Fruit fly (Drosophila melanogaster) whole organism, embryonic: ENCODE measurements around the gene CG43059.
A peak's percentile ranks its signal among the peaks of the same experiment; 100 is the strongest.

Source experiments
- CG11085 ChIP-seq: fragments of 200-800 bp; sonication (Bioruptor generic); IDR thresholded peaks from 2 replicates; pipeline ENCODE4 v1.3.6; 2022; ENCODE audit warnings: missing biosample characterization, missing genetic modification characterization
- CG1529 ChIP-seq: fragments of 200-800 bp; sonication (Bioruptor generic); optimal IDR thresholded peaks from 3 replicates; lab custom pipeline; 2018; ENCODE audit warnings: missing biosample characterization, missing genetic modification characterization
- CG15514 ChIP-seq: fragments of 200-800 bp; sonication (Bioruptor generic); optimal IDR thresholded peaks from 3 replicates; lab custom pipeline; 2017; ENCODE audit warnings: missing biosample characterization, missing genetic modification characterization, mild to moderate bottlenecking, moderate library complexity, missing genetic modification reagents
- CG17359 ChIP-seq: fragments of 200-800 bp; sonication (Bioruptor generic); optimal IDR thresholded peaks from 3 replicates; lab custom pipeline; 2018; ENCODE audit warnings: missing biosample characterization, mild to moderate bottlenecking, missing genetic modification characterization, moderate library complexity
- CG18476 ChIP-seq: fragments of 200-800 bp; sonication (Bioruptor generic); optimal IDR thresholded peaks from 2 replicates; lab custom pipeline; 2016; ENCODE audit warnings: missing biosample characterization, mild to moderate bottlenecking, missing genetic modification characterization
- CG32532 ChIP-seq: fragments of 200-800 bp; sonication (Bioruptor generic); IDR thresholded peaks from 2 replicates; pipeline ENCODE4 v1.3.6; 2022; ENCODE audit warnings: missing biosample characterization, missing genetic modification characterization
- CG3281 ChIP-seq: fragments of 200-800 bp; sonication (Bioruptor generic); optimal IDR thresholded peaks from 3 replicates; lab custom pipeline; 2017; ENCODE audit warnings: missing biosample characterization, mild to moderate bottlenecking, missing genetic modification characterization
- CG33557 ChIP-seq: fragments of 200-800 bp; sonication (Bioruptor generic); optimal IDR thresholded peaks from 2 replicates; lab custom pipeline; 2019; ENCODE audit warnings: missing biosample characterization, mild to moderate bottlenecking, missing genetic modification characterization, moderate library complexity
- CG42726 ChIP-seq: fragments of 200-800 bp; sonication (Bioruptor generic); IDR thresholded peaks from 2 replicates; pipeline ENCODE4 v1.3.6; 2022; ENCODE audit warnings: missing biosample characterization, missing genetic modification characterization; ENCODE audit not compliant: partially characterized antibody
- CG4730 ChIP-seq: fragments of 200-800 bp; sonication (Bioruptor generic); IDR thresholded peaks from 2 replicates; pipeline ENCODE4 v1.3.6; 2022; ENCODE audit warnings: missing biosample characterization, missing genetic modification characterization
- CG4820 ChIP-seq: fragments of 200-800 bp; sonication (Bioruptor generic); optimal IDR thresholded peaks from 3 replicates; lab custom pipeline; 2016; ENCODE audit warnings: missing biosample characterization, missing genetic modification characterization
- CG6254 ChIP-seq: fragments of 200-800 bp; sonication (Bioruptor generic); optimal IDR thresholded peaks from 3 replicates; lab custom pipeline; 2017; ENCODE audit warnings: mild to moderate bottlenecking, missing biosample characterization, missing genetic modification reagents, missing genetic modification characterization
- CG6654 ChIP-seq: fragments of 200-800 bp; sonication (Bioruptor generic); optimal IDR thresholded peaks from 2 replicates; lab custom pipeline; 2017; ENCODE audit warnings: missing biosample characterization, mild to moderate bottlenecking, missing genetic modification characterization
- CG7963 ChIP-seq: fragments of 200-800 bp; sonication (Bioruptor generic); IDR thresholded peaks from 3 replicates; pipeline ENCODE4 v1.3.6; 2022; ENCODE audit warnings: missing biosample characterization, missing genetic modification characterization; ENCODE audit not compliant: partially characterized antibody
- CG8478 ChIP-seq: fragments of >200 bp; optimal IDR thresholded peaks from 2 replicates; lab custom pipeline; 2018
- CG9215 ChIP-seq: fragments of 200-800 bp; sonication (Bioruptor generic); IDR thresholded peaks from 2 replicates; pipeline ENCODE4 v1.3.6; 2022; ENCODE audit warnings: missing biosample characterization, missing genetic modification characterization
- CG9609 ChIP-seq: fragments of 200-800 bp; sonication (Bioruptor generic); optimal IDR thresholded peaks from 3 replicates; lab custom pipeline; 2016; ENCODE audit warnings: missing biosample characterization, missing genetic modification characterization
- CG9727 ChIP-seq: fragments of 200-800 bp; sonication (Bioruptor generic); optimal IDR thresholded peaks from 3 replicates; lab custom pipeline; 2017; ENCODE audit warnings: missing biosample characterization, mild to moderate bottlenecking, missing genetic modification characterization
- D19A ChIP-seq: fragments of 200-800 bp; optimal IDR thresholded peaks from 3 replicates; lab custom pipeline; 2019; ENCODE audit warnings: missing biosample characterization, mild to moderate bottlenecking, missing genetic modification characterization, moderate library complexity
- D19B ChIP-seq: fragments of 200-800 bp; sonication (Bioruptor generic); optimal IDR thresholded peaks from 2 replicates; lab custom pipeline; 2017; ENCODE audit warnings: missing biosample characterization, mild to moderate bottlenecking, missing genetic modification characterization
- Dip2 ChIP-seq: fragments of 200-800 bp; sonication (Bioruptor generic); IDR thresholded peaks from 2 replicates; pipeline ENCODE4 v1.3.6; 2022; ENCODE audit warnings: missing biosample characterization, missing genetic modification characterization
- Dip3 ChIP-seq: fragments of 200-800 bp; sonication (Bioruptor generic); optimal IDR thresholded peaks from 3 replicates; lab custom pipeline; 2016; ENCODE audit warnings: missing biosample characterization, missing genetic modification characterization
- Dref ChIP-seq: fragments of 200-800 bp; sonication (Bioruptor generic); IDR thresholded peaks from 2 replicates; pipeline ENCODE4 v1.3.6; 2022; ENCODE audit warnings: missing biosample characterization, missing genetic modification characterization
- Eip74EF ChIP-seq, 2 experiments: fragments of 200-800 bp in 1 of 2; fragments of >200 bp in 1 of 2; sonication (Bioruptor generic) in 1 of 2; optimal IDR thresholded peaks; 2 replicates each; lab custom pipeline; 2017 to 2019; ENCODE audit warnings: missing biosample characterization in 2 of 2, missing genetic modification characterization in 2 of 2, mild to moderate bottlenecking in 1 of 2, moderate library complexity in 1 of 2
- Elba2 ChIP-seq: fragments of 200-800 bp; sonication (Bioruptor generic); optimal IDR thresholded peaks from 3 replicates; lab custom pipeline; 2016; ENCODE audit warnings: missing biosample characterization, missing genetic modification characterization
- H2.0 ChIP-seq: fragments of 200-800 bp; sonication (Bioruptor generic); IDR thresholded peaks from 2 replicates; pipeline ENCODE4 v1.3.6; 2022; ENCODE audit warnings: missing biosample characterization, missing genetic modification characterization
- MTF-1 ChIP-seq: fragments of 200-800 bp; sonication (Bioruptor generic); optimal IDR thresholded peaks from 2 replicates; lab custom pipeline; 2018; ENCODE audit warnings: missing biosample characterization, mild to moderate bottlenecking, missing genetic modification characterization, borderline replicate concordance
- Sox100B ChIP-seq: fragments of 200-800 bp; sonication (Bioruptor generic); optimal IDR thresholded peaks from 3 replicates; lab custom pipeline; 2018; ENCODE audit warnings: missing biosample characterization, mild to moderate bottlenecking, missing genetic modification characterization
- Xbp1 ChIP-seq: fragments of 200-800 bp; sonication (Bioruptor generic); optimal IDR thresholded peaks from 3 replicates; lab custom pipeline; 2016; ENCODE audit warnings: missing biosample characterization, mild to moderate bottlenecking, missing genetic modification characterization
- ara ChIP-seq: fragments of 200-800 bp; sonication (Bioruptor generic); IDR thresholded peaks from 2 replicates; pipeline ENCODE4 v1.3.6; 2022; ENCODE audit warnings: missing biosample characterization, missing genetic modification characterization
- bigmax ChIP-seq: fragments of 200-800 bp; sonication (Bioruptor generic); optimal IDR thresholded peaks from 2 replicates; lab custom pipeline; 2018; ENCODE audit warnings: missing biosample characterization, mild to moderate bottlenecking, missing genetic modification characterization
- chinmo ChIP-seq: fragments of 200-800 bp; sonication (Bioruptor generic); IDR thresholded peaks from 4 replicates; pipeline ENCODE4 v1.3.6; 2022; ENCODE audit warnings: missing biosample characterization, missing genetic modification characterization; ENCODE audit not compliant: partially characterized antibody
- crol ChIP-seq: fragments of 200-800 bp; sonication (Bioruptor generic); IDR thresholded peaks from 2 replicates; pipeline ENCODE4 v1.3.6; 2022; ENCODE audit warnings: missing biosample characterization, missing genetic modification characterization
- exex ChIP-seq: fragments of 200-800 bp; sonication (Bioruptor generic); optimal IDR thresholded peaks from 4 replicates; lab custom pipeline; 2018; ENCODE audit warnings: missing biosample characterization, mild to moderate bottlenecking, missing genetic modification characterization, moderate library complexity
- fd102C ChIP-seq: fragments of 200-800 bp; sonication (Bioruptor generic); optimal IDR thresholded peaks from 2 replicates; lab custom pipeline; 2018; ENCODE audit warnings: missing biosample characterization, mild to moderate bottlenecking, missing genetic modification characterization, moderate library complexity
- hb ChIP-seq: fragments of 200-800 bp; sonication (Bioruptor generic); IDR thresholded peaks from 3 replicates; pipeline ENCODE4 v1.3.6; 2022; ENCODE audit warnings: missing biosample characterization, missing genetic modification characterization; ENCODE audit not compliant: partially characterized antibody
- her ChIP-seq: fragments of 200-800 bp; sonication (Bioruptor generic); optimal IDR thresholded peaks from 2 replicates; lab custom pipeline; 2016; ENCODE audit warnings: missing biosample characterization, missing genetic modification characterization
- hkb ChIP-seq, 2 experiments: fragments of 200-800 bp in 1 of 2; fragments of >200 bp in 1 of 2; sonication (Bioruptor generic) in 1 of 2; IDR thresholded peaks in 1 of 2; optimal IDR thresholded peaks in 1 of 2; 2 replicates each; pipeline versions ENCODE4 v1.3.6 to Lab custom; 2017 to 2022; ENCODE audit warnings: missing biosample characterization in 1 of 2, missing genetic modification characterization in 1 of 2
- kni ChIP-seq: fragments of 200-800 bp; sonication (Bioruptor generic); optimal IDR thresholded peaks from 3 replicates; lab custom pipeline; 2017; ENCODE audit warnings: mild to moderate bottlenecking, missing biosample characterization, missing genetic modification reagents, missing genetic modification characterization
- onecut ChIP-seq: fragments of 200-800 bp; sonication (Bioruptor generic); IDR thresholded peaks from 2 replicates; pipeline ENCODE4 v1.3.6; 2022; ENCODE audit warnings: missing biosample characterization, missing genetic modification characterization
- otp ChIP-seq: fragments of 200-800 bp; sonication (Bioruptor generic); IDR thresholded peaks from 3 replicates; pipeline ENCODE4, ENCODE4 v1.3.6; 2022; ENCODE audit warnings: missing biosample characterization, missing genetic modification characterization
- pb ChIP-seq: fragments of 200-800 bp; sonication (Bioruptor generic); optimal IDR thresholded peaks from 3 replicates; lab custom pipeline; 2016; ENCODE audit warnings: missing biosample characterization, missing genetic modification characterization
- pita ChIP-seq: fragments of 200-800 bp; sonication (Bioruptor generic); optimal IDR thresholded peaks from 2 replicates; lab custom pipeline; 2017; ENCODE audit warnings: missing biosample characterization, mild to moderate bottlenecking, missing genetic modification characterization
- psq ChIP-seq: fragments of 200-800 bp; sonication (Bioruptor generic); optimal IDR thresholded peaks from 2 replicates; lab custom pipeline; 2017; ENCODE audit warnings: missing biosample characterization, missing genetic modification characterization
- sug ChIP-seq: fragments of 200-800 bp; optimal IDR thresholded peaks from 2 replicates; lab custom pipeline; 2019; ENCODE audit warnings: missing biosample characterization, mild to moderate bottlenecking, missing genetic modification characterization, moderate library complexity
- tap ChIP-seq: fragments of 200-800 bp; optimal IDR thresholded peaks from 3 replicates; lab custom pipeline; 2019; ENCODE audit warnings: missing biosample characterization, mild to moderate bottlenecking, missing genetic modification characterization, moderate library complexity
- toy ChIP-seq: fragments of 200-800 bp; sonication (Bioruptor generic); IDR thresholded peaks from 2 replicates; pipeline ENCODE4 v1.3.6; 2022; ENCODE audit warnings: missing biosample characterization, missing genetic modification characterization

The CG43059 gene

DNA sequence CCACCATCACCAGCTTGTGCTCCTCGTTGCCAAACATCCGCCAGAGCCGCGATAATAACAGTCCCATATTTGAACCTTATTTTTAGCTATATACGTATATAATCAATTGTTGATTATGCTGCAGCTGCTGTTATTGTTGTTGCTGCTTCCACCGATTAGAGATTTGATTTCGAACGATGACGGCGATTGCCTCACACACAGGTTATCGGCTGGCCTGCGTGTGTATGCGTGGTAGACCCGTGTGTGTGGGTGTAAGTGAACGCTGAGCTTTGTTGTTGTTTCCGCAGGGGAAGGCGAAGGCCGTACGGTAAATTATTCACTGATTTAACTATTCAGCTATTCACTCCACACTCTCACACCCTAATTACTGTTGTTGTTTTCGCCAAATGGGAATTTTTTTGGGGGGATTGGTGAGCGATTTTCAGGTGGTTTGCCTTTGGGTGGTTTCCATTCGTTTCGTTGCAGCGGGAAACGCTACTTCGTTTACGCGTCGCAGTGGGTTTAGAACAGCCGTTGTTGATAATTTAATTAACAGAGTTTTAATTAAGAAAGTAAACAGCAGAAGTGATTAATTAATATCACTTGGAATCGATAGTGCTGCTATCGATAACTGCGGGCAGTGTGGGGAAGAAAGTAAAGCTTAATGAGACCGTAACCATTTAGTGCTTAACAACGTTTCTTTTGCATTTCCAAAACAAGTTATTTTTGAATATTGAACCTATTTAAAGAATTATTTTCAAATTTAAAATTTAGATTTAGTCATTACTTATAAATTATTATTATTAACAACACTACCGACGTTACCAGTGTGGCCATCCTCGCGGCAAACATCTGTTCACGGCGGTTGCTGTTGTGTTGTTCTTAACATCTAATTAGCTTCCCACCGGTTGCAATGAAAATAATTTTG, 19.3 kb downstream of the CG43059 start, which contains the start of the genes Arl5 and CG13671 (continued):
- TF ChIP-seq CG9727 (GFP tag; lab: Kevin White, UChicago) (peak; percentile 83), pita (no peak), CG3281 (peak; percentile 72), exex (tag; lab: Kevin White, UChicago) (peak; percentile 85), Elba2 (GFP tag; lab: Kevin White, UChicago) (peak; percentile 54), her (GFP tag; lab: Kevin White, UChicago) (peak; percentile 35), psq (GFP tag; lab: Kevin White, UChicago) (peak; percentile 63), CG42726 (no peak; the same call in 1 of the 2 replicates), sug (tag; lab: Kevin White, UChicago) (peak; percentile 60), crol (GFP tag; lab: Robert Waterston, UW) (no peak; the same call in 1 of the 2 replicates), CG6654 (GFP tag; lab: Kevin White, UChicago) (no peak), fd102C (GFP tag; lab: Kevin White, UChicago) (peak; percentile 19), CG9609 (GFP tag; lab: Kevin White, UChicago) (peak; percentile 67), Sox100B (peak; percentile 66), CG33557 (peak; percentile 36), CG18476 (peak; percentile 72), otp (GFP tag; lab: Robert Waterston, UW) (peak; percentile 87), CG7963 (GFP tag; lab: Robert Waterston, UW) (peak; percentile 67), hkb (optimal IDR thresholded peaks at IDR 0.05; lab: Kevin White, UChicago) (no peak), hkb (GFP tag; IDR thresholded peaks at IDR 0.05; lab: Robert Waterston, UW) (peak; percentile 73), CG32532 (GFP tag; lab: Robert Waterston, UW) (peak; percentile 84), onecut (GFP tag; lab: Robert Waterston, UW) (no peak), MTF-1 (GFP tag; lab: Kevin White, UChicago) (no peak), D19B (GFP tag; lab: Kevin White, UChicago) (peak; percentile 15), H2.0 (GFP tag; lab: Robert Waterston, UW) (peak; percentile 76), Dip2 (no peak), hb (GFP tag; lab: Robert Waterston, UW) (peak; percentile 77; the same call in 2 of the 3 replicates), chinmo (GFP tag; lab: Robert Waterston, UW) (peak; percentile 84; the same call in 2 of the 4 replicates), Dip3 (GFP tag; lab: Kevin White, UChicago) (peak; percentile 79), toy (no peak), CG15514 (GFP tag; lab: Kevin White, UChicago) (peak; percentile 76), bigmax (no peak), Eip74EF (GFP tag; optimal IDR thresholded peaks at IDR 0.05; lab: Kevin White, UChicago) (peak in 1 of 2 experiments; percentile 0), CG11085 (GFP tag; lab: Robert Waterston, UW) (peak; percentile 71), Dref (GFP tag; lab: Robert Waterston, UW) (peak; percentile 79), tap (tag; lab: Kevin White, UChicago) (no peak), CG4820 (peak; percentile 81), ara (GFP tag; lab: Robert Waterston, UW) (peak; percentile 67; the same call in 1 of the 2 replicates), CG8478 (lab: Kevin White, UChicago) (no peak), pb (peak; percentile 27), Xbp1 (GFP tag; lab: Kevin White, UChicago) (peak; percentile 89), CG6254 (GFP tag; lab: Kevin White, UChicago) (no peak), CG4730 (GFP tag; lab: Robert Waterston, UW) (peak; percentile 72), kni (GFP tag; lab: Kevin White, UChicago) (peak; percentile 60), D19A (tag; lab: Kevin White, UChicago) (no peak), CG9215 (peak; percentile 71), CG1529 (GFP tag; lab: Kevin White, UChicago) (peak; percentile 10), CG17359 (tag; lab: Kevin White, UChicago) (peak; percentile 77)
